Worm (Caenorhabditis elegans): ENCODE measurements around the gene rcs-1.

- TF ChIP-seq T22C8.4 (GFP tag; IDR thresholded peaks at IDR 0.05): no peak
- no peak for TF ChIP-seq ztf-23 (GFP tag; IDR thresholded peaks at IDR 0.05)
- no peak for TF ChIP-seq flt-1 (GFP tag; IDR thresholded peaks at IDR 0.05)
- TF ChIP-seq med-1 (GFP tag; optimal IDR thresholded peaks at IDR 0.05; ENCODE audit: insufficient read depth): no peak
- TF ChIP-seq klf-2 (GFP tag; conservative IDR thresholded peaks at IDR 0.05): no peak
- TF ChIP-seq tab-1 (GFP tag; IDR thresholded peaks at IDR 0.05): no peak
- TF ChIP-seq ztf-29 (GFP tag; IDR thresholded peaks at IDR 0.05): no peak
- no peak for TF ChIP-seq ref-1 (GFP tag; conservative IDR thresholded peaks at IDR 0.05)
These were observed 29.7 kb upstream of the rcs-1 start, which contains the start of gene C06E2.5 for ce11 chrX:8857904-8858612.
